Fruit fly (Drosophila melanogaster) whole organism, adult: Measurements from ENCODE around the gene MICU1.

ENCODE experiments used
- CG11617 ChIP-seq: fragments of 200-800 bp; sonication (Bioruptor generic); optimal IDR thresholded peaks from 2 replicates; lab custom pipeline; 2017; ENCODE audit warnings: mild to moderate bottlenecking, missing biosample characterization, missing genetic modification reagents, missing genetic modification characterization
- CG12768 ChIP-seq: fragments of 200-800 bp; sonication (Bioruptor generic); optimal IDR thresholded peaks from 2 replicates; lab custom pipeline; 2017; ENCODE audit warnings: missing biosample characterization, missing genetic modification characterization, mild to moderate bottlenecking, moderate library complexity, missing genetic modification reagents
- CG1620 ChIP-seq: fragments of 200-800 bp; sonication (Bioruptor generic); optimal IDR thresholded peaks from 2 replicates; lab custom pipeline; 2016; ENCODE audit warnings: missing biosample characterization, missing genetic modification characterization
- CG33017 ChIP-seq: fragments of 200-800 bp; sonication (Bioruptor generic); optimal IDR thresholded peaks from 2 replicates; lab custom pipeline; 2018; ENCODE audit warnings: missing biosample characterization, mild to moderate bottlenecking, missing genetic modification characterization, moderate library complexity
- CG5204 ChIP-seq: fragments of 200-800 bp; sonication (Bioruptor generic); optimal IDR thresholded peaks from 2 replicates; lab custom pipeline; 2016; ENCODE audit warnings: missing biosample characterization, missing genetic modification characterization
- CG7045 ChIP-seq: fragments of 200-800 bp; sonication (Bioruptor generic); optimal IDR thresholded peaks from 2 replicates; lab custom pipeline; 2017; ENCODE audit warnings: missing biosample characterization, mild to moderate bottlenecking, missing genetic modification characterization
- bab1 ChIP-seq: fragments of 200-800 bp; sonication (Bioruptor generic); optimal IDR thresholded peaks from 3 replicates; lab custom pipeline; 2019; ENCODE audit warnings: missing biosample characterization, mild to moderate bottlenecking, missing genetic modification characterization, moderate library complexity
- kay ChIP-seq: fragments of 200-800 bp; sonication (Bioruptor generic); peaks from one replicate; lab custom pipeline; 2016; ENCODE audit warnings: missing biosample characterization, missing genetic modification characterization, borderline replicate concordance
- pad ChIP-seq: fragments of 200-800 bp; sonication (Bioruptor generic); optimal IDR thresholded peaks from 3 replicates; lab custom pipeline; 2017; ENCODE audit warnings: missing biosample characterization, missing genetic modification characterization, mild to moderate bottlenecking, moderate library complexity, missing genetic modification reagents
- tj ChIP-seq: fragments of 200-800 bp; sonication (Bioruptor generic); optimal IDR thresholded peaks from 3 replicates; lab custom pipeline; 2017; ENCODE audit warnings: missing biosample characterization, mild to moderate bottlenecking, missing genetic modification characterization, moderate library complexity
- toe ChIP-seq: fragments of 200-800 bp; sonication (Bioruptor generic); optimal IDR thresholded peaks from 2 replicates; lab custom pipeline; 2016; ENCODE audit warnings: missing biosample characterization, missing genetic modification characterization

DNA sequence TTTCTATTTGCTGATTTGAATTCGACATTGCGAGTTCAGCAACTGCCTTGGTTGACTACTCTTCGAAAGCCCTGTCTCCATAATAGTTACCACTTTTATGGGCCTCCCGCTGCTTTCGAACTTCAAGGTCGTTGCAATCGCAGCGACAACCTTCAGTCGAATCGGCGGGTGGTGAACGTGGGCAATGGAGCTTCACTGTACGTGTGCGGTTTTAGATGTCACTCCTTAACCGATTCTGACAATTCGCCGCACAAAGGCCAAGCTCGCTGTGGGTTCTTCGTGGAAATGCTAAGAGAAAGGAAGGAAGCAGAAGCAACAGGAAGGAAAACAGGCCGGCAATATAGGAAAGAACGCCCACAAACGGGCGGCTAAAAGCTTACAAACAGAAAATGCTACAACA, 29.8 kb upstream of the MICU1 start:
- TF ChIP-seq CG5204 (GFP tag; lab: Kevin White, UChicago): no peak
- TF ChIP-seq toe (GFP tag; lab: Kevin White, UChicago): no peak
- no peak for TF ChIP-seq bab1 (GFP tag; lab: Kevin White, UChicago)
- TF ChIP-seq CG7045 (GFP tag; lab: Kevin White, UChicago): no peak
- TF ChIP-seq CG33017 (tag; lab: Kevin White, UChicago): no peak
- no peak for TF ChIP-seq tj
- no peak for TF ChIP-seq kay (GFP tag; lab: Kevin White, UChicago)
- TF ChIP-seq CG12768 (GFP tag; lab: Kevin White, UChicago): no peak
- TF ChIP-seq CG1620: no peak
- no peak for TF ChIP-seq pad (GFP tag; lab: Kevin White, UChicago)
- no peak for TF ChIP-seq CG11617
